Fruit fly (Drosophila melanogaster) whole organism, prepupa: Measurements from ENCODE around the gene mRpL16.

Experiments
- Blimp-1 ChIP-seq: fragments of 200-800 bp; sonication (Bioruptor generic); optimal IDR thresholded peaks from 3 replicates; lab custom pipeline; 2017; ENCODE audit warnings: missing biosample characterization, missing genetic modification characterization, mild to moderate bottlenecking, moderate library complexity, missing genetic modification reagents
- CG10631 ChIP-seq: fragments of 200-800 bp; sonication (Bioruptor generic); optimal IDR thresholded peaks from 2 replicates; lab custom pipeline; 2016; ENCODE audit warnings: missing biosample characterization, missing genetic modification characterization
- CG10669 ChIP-seq: fragments of 200-800 bp; sonication (Bioruptor generic); optimal IDR thresholded peaks from 3 replicates; lab custom pipeline; 2018; ENCODE audit warnings: missing biosample characterization, mild to moderate bottlenecking, missing genetic modification characterization, moderate library complexity
- CG11294 ChIP-seq: fragments of 200-800 bp; sonication (Bioruptor generic); IDR thresholded peaks from 2 replicates; pipeline ENCODE4 v1.3.6; 2022; ENCODE audit warnings: missing biosample characterization, missing genetic modification characterization
- CG11762 ChIP-seq: fragments of 200-800 bp; sonication (Bioruptor generic); optimal IDR thresholded peaks from 3 replicates; lab custom pipeline; 2016; ENCODE audit warnings: missing biosample characterization, missing genetic modification characterization; ENCODE audit not compliant: insufficient read depth
- CG11902 ChIP-seq: fragments of 200-800 bp; sonication (Bioruptor generic); optimal IDR thresholded peaks from 3 replicates; lab custom pipeline; 2016; ENCODE audit warnings: missing biosample characterization, missing genetic modification characterization
- CG1621 ChIP-seq: fragments of 200-800 bp; sonication (Bioruptor generic); optimal IDR thresholded peaks from 3 replicates; lab custom pipeline; 2018; ENCODE audit warnings: missing biosample characterization, mild to moderate bottlenecking, missing genetic modification characterization
- CG16779 ChIP-seq: fragments of 200-800 bp; sonication (Bioruptor generic); optimal IDR thresholded peaks from 3 replicates; lab custom pipeline; 2017; ENCODE audit warnings: missing biosample characterization, mild to moderate bottlenecking, missing genetic modification characterization
- CG3032 ChIP-seq: fragments of 200-800 bp; optimal IDR thresholded peaks from 2 replicates; lab custom pipeline; 2019; ENCODE audit warnings: missing biosample characterization, mild to moderate bottlenecking, missing genetic modification characterization, moderate library complexity
- CG31627 ChIP-seq: fragments of 200-800 bp; sonication (Bioruptor generic); optimal IDR thresholded peaks from 3 replicates; lab custom pipeline; 2016; ENCODE audit warnings: missing biosample characterization, missing genetic modification characterization
- CG32006 ChIP-seq: fragments of 200-800 bp; sonication (Bioruptor generic); optimal IDR thresholded peaks from 3 replicates; lab custom pipeline; 2017; ENCODE audit warnings: missing biosample characterization, mild to moderate bottlenecking, missing genetic modification characterization
- CG34406 ChIP-seq: fragments of 200-800 bp; sonication (Bioruptor generic); optimal IDR thresholded peaks from 3 replicates; lab custom pipeline; 2016; ENCODE audit warnings: missing biosample characterization, missing genetic modification characterization
- CG3919 ChIP-seq: fragments of 200-800 bp; sonication (Bioruptor generic); optimal IDR thresholded peaks from 3 replicates; lab custom pipeline; 2016; ENCODE audit warnings: missing biosample characterization, missing genetic modification characterization
- CG6276 ChIP-seq: fragments of 200-800 bp; sonication (Bioruptor generic); optimal IDR thresholded peaks from 2 replicates; lab custom pipeline; 2017; ENCODE audit warnings: missing biosample characterization, mild to moderate bottlenecking, missing genetic modification characterization
- CG6854 ChIP-seq: fragments of 200-800 bp; sonication (Bioruptor generic); optimal IDR thresholded peaks from 2 replicates; lab custom pipeline; 2017; ENCODE audit warnings: missing biosample characterization, mild to moderate bottlenecking, missing genetic modification characterization
- CG8119 ChIP-seq: fragments of 200-800 bp; sonication (Bioruptor generic); IDR thresholded peaks from 3 replicates; pipeline ENCODE4 v1.3.6; 2022; ENCODE audit warnings: missing biosample characterization, missing genetic modification characterization
- CG8319 ChIP-seq: fragments of 200-800 bp; sonication (Bioruptor generic); optimal IDR thresholded peaks from 3 replicates; lab custom pipeline; 2016; ENCODE audit warnings: missing biosample characterization, missing genetic modification characterization
- CG8632 ChIP-seq: fragments of 200-800 bp; sonication (Bioruptor generic); optimal IDR thresholded peaks from 3 replicates; lab custom pipeline; 2016; ENCODE audit warnings: missing biosample characterization, missing genetic modification characterization
- CG9139 ChIP-seq: fragments of 200-800 bp; sonication (Bioruptor generic); optimal IDR thresholded peaks from 3 replicates; lab custom pipeline; 2017; ENCODE audit warnings: missing biosample characterization, mild to moderate bottlenecking, missing genetic modification characterization
- Ets96B ChIP-seq: fragments of 200-800 bp; optimal IDR thresholded peaks from 2 replicates; lab custom pipeline; 2019; ENCODE audit warnings: missing biosample characterization, mild to moderate bottlenecking, missing genetic modification characterization, moderate library complexity
- Gug ChIP-seq: fragments of 200-800 bp; sonication (Bioruptor generic); IDR thresholded peaks from 2 replicates; pipeline ENCODE4 v1.3.6; 2022; ENCODE audit warnings: missing biosample characterization, missing genetic modification characterization
- Hr38 ChIP-seq: sonication (Bioruptor generic); optimal IDR thresholded peaks from 2 replicates; lab custom pipeline; 2016; ENCODE audit warnings: missing biosample characterization, missing genetic modification characterization
- Hr4 ChIP-seq: fragments of 200-800 bp; sonication (Bioruptor generic); optimal IDR thresholded peaks from 3 replicates; lab custom pipeline; 2016; ENCODE audit warnings: missing biosample characterization, missing genetic modification characterization
- Lpt ChIP-seq: fragments of 200-800 bp; sonication (Bioruptor generic); optimal IDR thresholded peaks from 3 replicates; lab custom pipeline; 2016; ENCODE audit warnings: missing biosample characterization, missing genetic modification characterization
- Met ChIP-seq: fragments of 200-800 bp; sonication (Bioruptor generic); optimal IDR thresholded peaks from 3 replicates; lab custom pipeline; 2016; ENCODE audit warnings: missing biosample characterization, missing genetic modification characterization
- OdsH ChIP-seq: fragments of 200-800 bp; sonication (Bioruptor generic); optimal IDR thresholded peaks from 3 replicates; lab custom pipeline; 2016; ENCODE audit warnings: missing biosample characterization, missing genetic modification characterization
- Smox ChIP-seq: fragments of 200-800 bp; sonication (Bioruptor generic); optimal IDR thresholded peaks from 3 replicates; lab custom pipeline; 2016; ENCODE audit warnings: missing biosample characterization, missing genetic modification characterization
- Sox102F ChIP-seq: fragments of 200-800 bp; sonication (Bioruptor generic); optimal IDR thresholded peaks from 2 replicates; lab custom pipeline; 2016; ENCODE audit warnings: missing biosample characterization, mild to moderate bottlenecking, missing genetic modification characterization
- Sox15 ChIP-seq: fragments of 200-800 bp; sonication (Bioruptor generic); optimal IDR thresholded peaks from 3 replicates; lab custom pipeline; 2016; ENCODE audit warnings: missing biosample characterization, missing genetic modification characterization
- achi ChIP-seq: fragments of 200-800 bp; sonication (Bioruptor generic); optimal IDR thresholded peaks from 3 replicates; lab custom pipeline; 2016; ENCODE audit warnings: missing biosample characterization, missing genetic modification characterization
- acj6 ChIP-seq: fragments of 200-800 bp; sonication (Bioruptor generic); optimal IDR thresholded peaks from 3 replicates; lab custom pipeline; 2016; ENCODE audit warnings: missing biosample characterization, missing genetic modification characterization
- cyc ChIP-seq: fragments of 200-800 bp; sonication (Bioruptor generic); optimal IDR thresholded peaks from 3 replicates; lab custom pipeline; 2016; ENCODE audit warnings: missing biosample characterization, missing genetic modification characterization
- dac ChIP-seq: fragments of 200-800 bp; sonication (Bioruptor generic); optimal IDR thresholded peaks from 2 replicates; lab custom pipeline; 2017; ENCODE audit warnings: missing biosample characterization, mild to moderate bottlenecking, missing genetic modification characterization
- dsx ChIP-seq: fragments of 200-800 bp; optimal IDR thresholded peaks from 3 replicates; lab custom pipeline; 2019; ENCODE audit warnings: missing biosample characterization, mild to moderate bottlenecking, missing genetic modification characterization, moderate library complexity; ENCODE audit not compliant: poor library complexity, severe bottlenecking
- eg ChIP-seq: fragments of 200-800 bp; sonication (Bioruptor generic); IDR thresholded peaks from 3 replicates; pipeline ENCODE4 v1.3.6; 2022; ENCODE audit warnings: missing biosample characterization, missing genetic modification characterization
- fd59A ChIP-seq: fragments of 200-800 bp; sonication (Bioruptor generic); optimal IDR thresholded peaks from 2 replicates; lab custom pipeline; 2017; ENCODE audit warnings: missing biosample characterization, mild to moderate bottlenecking, missing genetic modification characterization, missing genetic modification reagents
- fd85E ChIP-seq: fragments of 200-800 bp; sonication (Bioruptor generic); optimal IDR thresholded peaks from 3 replicates; lab custom pipeline; 2016; ENCODE audit warnings: missing biosample characterization, missing genetic modification characterization
- fkh ChIP-seq: fragments of 200-800 bp; sonication (Bioruptor generic); optimal IDR thresholded peaks from 3 replicates; lab custom pipeline; 2017; ENCODE audit warnings: missing biosample characterization, mild to moderate bottlenecking, missing genetic modification characterization, moderate library complexity
- lz ChIP-seq: fragments of 200-800 bp; sonication (Bioruptor generic); optimal IDR thresholded peaks from 3 replicates; lab custom pipeline; 2016; ENCODE audit warnings: missing biosample characterization, missing genetic modification characterization
- net ChIP-seq: fragments of 200-800 bp; sonication (Bioruptor generic); optimal IDR thresholded peaks from 3 replicates; lab custom pipeline; 2016; ENCODE audit warnings: missing biosample characterization, missing genetic modification characterization
- pdm3 ChIP-seq: fragments of 200-800 bp; sonication (Bioruptor generic); optimal IDR thresholded peaks from 3 replicates; lab custom pipeline; 2016; ENCODE audit warnings: missing biosample characterization, missing genetic modification characterization
- salr ChIP-seq, 2 experiments: fragments of 200-800 bp; sonication (Bioruptor generic); optimal IDR thresholded peaks; 3 replicates each; lab custom pipeline; 2016 to 2018; ENCODE audit warnings: missing biosample characterization in 2 of 2, missing genetic modification characterization in 2 of 2, mild to moderate bottlenecking in 1 of 2
- spab ChIP-seq: fragments of 200-800 bp; sonication (Bioruptor generic); optimal IDR thresholded peaks from 2 replicates; lab custom pipeline; 2017; ENCODE audit warnings: missing biosample characterization, mild to moderate bottlenecking, missing genetic modification characterization, missing genetic modification reagents
- svp ChIP-seq: fragments of 200-800 bp; sonication (Bioruptor generic); peaks from one replicate; lab custom pipeline; 2016; ENCODE audit warnings: missing biosample characterization, missing genetic modification characterization
- topi ChIP-seq: fragments of 200-800 bp; sonication (Bioruptor generic); optimal IDR thresholded peaks from 3 replicates; lab custom pipeline; 2016; ENCODE audit warnings: missing biosample characterization, missing genetic modification characterization
- vri ChIP-seq: fragments of 200-800 bp; sonication (Bioruptor generic); optimal IDR thresholded peaks from 3 replicates; lab custom pipeline; 2016; ENCODE audit warnings: missing biosample characterization, mild to moderate bottlenecking, missing genetic modification characterization

mRpL16 gene

dm6 chrX:1927473-1928306 lies 37.6 kb downstream of the mRpL16 start, which contains the start of gene CG11596 (continued):
- no peak for TF ChIP-seq net (GFP tag; lab: Kevin White, UChicago)
- no peak for TF ChIP-seq CG11902
- no peak for TF ChIP-seq CG10631 (GFP tag; lab: Kevin White, UChicago)
- TF ChIP-seq Hr38 (GFP tag; lab: Kevin White, UChicago), result no peak
- no peak for TF ChIP-seq CG16779 (tag; lab: Kevin White, UChicago)
- TF ChIP-seq spab (GFP tag; lab: Kevin White, UChicago), result no peak
- TF ChIP-seq CG6854 (GFP tag; lab: Kevin White, UChicago), result no peak
- peak; percentile 62 for TF ChIP-seq svp (GFP tag; lab: Kevin White, UChicago)
- TF ChIP-seq Blimp-1 (GFP tag; lab: Kevin White, UChicago), result no peak
- peak; percentile 58 for TF ChIP-seq fkh (GFP tag; lab: Kevin White, UChicago)
- TF ChIP-seq fd85E (GFP tag; lab: Kevin White, UChicago), result no peak
- TF ChIP-seq Lpt (GFP tag; lab: Kevin White, UChicago), result no peak

dm6 chrX:1940020-1940419 lies 50.0 kb downstream of the mRpL16 start, which contains the start of the genes CG3857 and CG3587:
Gene CG3857 (minus strand): TSS chrX:1940040.
Gene CG3587 (plus strand): TSS chrX:1940307.
- TF ChIP-seq lz (GFP tag; lab: Kevin White, UChicago) (peak; percentile 85), pdm3 (GFP tag; lab: Kevin White, UChicago) (peak; percentile 79), OdsH (GFP tag; lab: Kevin White, UChicago) (peak; percentile 82), fd59A (GFP tag; lab: Kevin White, UChicago) (peak; percentile 57), Hr4 (GFP tag; lab: Kevin White, UChicago) (peak; percentile 77), salr (GFP tag; optimal IDR thresholded peaks at IDR 0.05; lab: Kevin White, UChicago) (peak; percentile 55 to 65), Met (GFP tag; lab: Kevin White, UChicago) (peak; percentile 80), svp (GFP tag; lab: Kevin White, UChicago) (peak; percentile 85), vri (GFP tag; lab: Kevin White, UChicago) (peak; percentile 56), CG11762 (peak; percentile 56), fkh (GFP tag; lab: Kevin White, UChicago) (peak; percentile 93), CG32006 (GFP tag; lab: Kevin White, UChicago) (peak; percentile 79), cyc (GFP tag; lab: Kevin White, UChicago) (peak; percentile 74), CG9139 (GFP tag; lab: Kevin White, UChicago) (peak; percentile 19), CG31627 (GFP tag; lab: Kevin White, UChicago) (peak; percentile 85), Sox102F (GFP tag; lab: Kevin White, UChicago) (peak; percentile 82), Lpt (GFP tag; lab: Kevin White, UChicago) (peak; percentile 64), CG8632 (peak; percentile 54), acj6 (GFP tag; lab: Kevin White, UChicago) (peak; percentile 74), CG16779 (tag; lab: Kevin White, UChicago) (peak; percentile 9), Hr38 (GFP tag; lab: Kevin White, UChicago) (peak; percentile 14), CG6854 (GFP tag; lab: Kevin White, UChicago) (no peak), CG3919 (peak; percentile 68), Gug (GFP tag; lab: Robert Waterston, UW) (peak; percentile 45; the same call in 1 of the 2 replicates), Blimp-1 (GFP tag; lab: Kevin White, UChicago) (peak; percentile 38), dsx (GFP tag; lab: Kevin White, UChicago) (peak; percentile 91), spab (GFP tag; lab: Kevin White, UChicago) (peak; percentile 11), CG1621 (tag; lab: Kevin White, UChicago) (peak; percentile 50), CG3032 (tag; lab: Kevin White, UChicago) (peak; percentile 71), topi (GFP tag; lab: Kevin White, UChicago) (peak; percentile 81), Smox (GFP tag; lab: Kevin White, UChicago) (peak; percentile 73), fd85E (GFP tag; lab: Kevin White, UChicago) (no peak), CG34406 (peak; percentile 59), CG11294 (GFP tag; lab: Robert Waterston, UW) (peak; percentile 30; the same call in 1 of the 2 replicates), achi (GFP tag; lab: Kevin White, UChicago) (peak; percentile 74), CG6276 (GFP tag; lab: Kevin White, UChicago) (no peak), eg (GFP tag; lab: Robert Waterston, UW) (0 out of 3 replicates have a peak, but pooled peaks have one; percentile 55), CG11902 (peak; percentile 55), CG8319 (GFP tag; lab: Kevin White, UChicago) (peak; percentile 66), CG10669 (GFP tag; lab: Kevin White, UChicago) (peak; percentile 60), dac (GFP tag; lab: Kevin White, UChicago) (peak; percentile 60), CG8119 (GFP tag; lab: Robert Waterston, UW) (peak; percentile 48), Sox15 (peak; percentile 73), Ets96B (tag; lab: Kevin White, UChicago) (peak; percentile 65)
